Worm (Caenorhabditis elegans): Measurements from ENCODE around the gene rpl-3.

ce11 chrIII:3883146-3883545 lies 15.5 kb downstream of the rpl-3 start:
- TF ChIP-seq nhr-71 (tag; optimal IDR thresholded peaks at IDR 0.05) (no peak), nhr-77 (tag; optimal IDR thresholded peaks at IDR 0.05) (no peak), C34B4.2 (tag; optimal IDR thresholded peaks at IDR 0.05) (no peak), nhr-76 (tag; optimal IDR thresholded peaks at IDR 0.05) (no peak), ztf-11 (tag; optimal IDR thresholded peaks at IDR 0.05) (no peak), pqm-1 (tag; optimal IDR thresholded peaks at IDR 0.05) (no peak), ceh-8 (GFP tag; optimal IDR thresholded peaks at IDR 0.05) (no peak), lin-39 (tag; optimal IDR thresholded peaks at IDR 0.05) (no peak), sox-4 (tag; optimal IDR thresholded peaks at IDR 0.05) (no peak), unc-62 (GFP tag; optimal IDR thresholded peaks at IDR 0.05) (no peak), ceh-88 (GFP tag; IDR thresholded peaks at IDR 0.05) (no peak), egl-27 (tag; optimal IDR thresholded peaks at IDR 0.05) (no peak), vab-15 (tag; optimal IDR thresholded peaks at IDR 0.05) (no peak)

Data from whole organism, L1 larva.